Worm (Caenorhabditis elegans) whole organism, L4 larva: ENCODE data around the gene ttn-1.

Experiments
- F26F4.8 ChIP-seq: fragments of 200-800 bp; sonication (Bioruptor generic); conservative IDR thresholded peaks from 2 replicates; pipeline ENCODE4 v1.3.6; 2022; ENCODE audit warnings: missing genetic modification characterization, missing compliant biosample characterization
- F49E8.2 ChIP-seq: sonication (generic microtip); optimal IDR thresholded peaks from 2 replicates; lab custom pipeline; 2016; ENCODE audit warnings: missing compliant biosample characterization, mild to moderate bottlenecking, missing genetic modification characterization, borderline replicate concordance
- T20F7.1 ChIP-seq: fragments of 200-800 bp; sonication (Bioruptor generic); optimal IDR thresholded peaks from 2 replicates; lab custom pipeline; 2018; ENCODE audit warnings: mild to moderate bottlenecking, missing genetic modification characterization, missing compliant biosample characterization
- T26A8.4 ChIP-seq: fragments of 200-800 bp; sonication (Bioruptor generic); IDR thresholded peaks from 2 replicates; pipeline ENCODE4 v1.3.6; 2022; ENCODE audit warnings: missing genetic modification characterization, missing compliant biosample characterization
- Y105C5A.15 ChIP-seq: fragments of 200-800 bp; sonication (Bioruptor generic); IDR thresholded peaks from 2 replicates; pipeline ENCODE4 v1.3.6; 2022; ENCODE audit warnings: missing genetic modification characterization, missing compliant biosample characterization
- Y48G9A.11 ChIP-seq: fragments of 200-800 bp; sonication (Bioruptor generic); IDR thresholded peaks from 2 replicates; pipeline ENCODE4 v1.3.6; 2022; ENCODE audit warnings: missing genetic modification reagents, missing genetic modification characterization, missing compliant biosample characterization
- Y5F2A.4 ChIP-seq: fragments of 200-800 bp; sonication (Bioruptor generic); optimal IDR thresholded peaks from 2 replicates; lab custom pipeline; 2018; ENCODE audit warnings: mild to moderate bottlenecking, missing genetic modification characterization, missing compliant biosample characterization
- Y75B8A.6 ChIP-seq: fragments of 200-800 bp; sonication (Bioruptor generic); IDR thresholded peaks from 2 replicates; pipeline ENCODE4 v1.3.6; 2022; ENCODE audit warnings: missing genetic modification reagents, missing genetic modification characterization, missing compliant biosample characterization
- ZK337.2 ChIP-seq: fragments of 200-800 bp; sonication (Bioruptor generic); IDR thresholded peaks from 2 replicates; pipeline ENCODE4 v1.3.6; 2022; ENCODE audit warnings: missing genetic modification reagents, missing genetic modification characterization, missing compliant biosample characterization
- ama-1 ChIP-seq: fragments of 150-350 bp; optimal IDR thresholded peaks from 2 replicates; lab custom pipeline; 2014; ENCODE audit warnings: inconsistent platforms, mixed read lengths
- arid-1 ChIP-seq: fragments of 200-800 bp; sonication (Bioruptor generic); conservative IDR thresholded peaks from 2 replicates; pipeline ENCODE4 v1.3.6; 2022; ENCODE audit warnings: missing genetic modification reagents, missing genetic modification characterization, missing compliant biosample characterization
- ceh-20 ChIP-seq: fragments of 200-800 bp; sonication (Bioruptor generic); IDR thresholded peaks from 2 replicates; pipeline ENCODE4 v1.3.6; 2022; ENCODE audit warnings: missing genetic modification reagents, missing genetic modification characterization, missing compliant biosample characterization
- ceh-62 ChIP-seq: sonication (generic microtip); optimal IDR thresholded peaks from 2 replicates; lab custom pipeline; 2017; ENCODE audit warnings: missing biosample characterization, missing genetic modification characterization
- cey-2 ChIP-seq: sonication (generic microtip); optimal IDR thresholded peaks from 3 replicates; lab custom pipeline; 2017; ENCODE audit warnings: missing genetic modification characterization, mild to moderate bottlenecking, missing compliant biosample characterization, antibody characterized with exemption, borderline replicate concordance; ENCODE audit not compliant: insufficient read depth
- ctbp-1 ChIP-seq: fragments of 200-800 bp; sonication (Bioruptor generic); IDR thresholded peaks from 2 replicates; pipeline ENCODE4 v1.3.6; 2022; ENCODE audit warnings: missing genetic modification reagents, missing genetic modification characterization, missing compliant biosample characterization
- daf-12 ChIP-seq: fragments of 150-350 bp; optimal IDR thresholded peaks from 2 replicates; lab custom pipeline; 2014; ENCODE audit warnings: missing biosample characterization, missing genetic modification reagents, missing genetic modification characterization
- daf-19 ChIP-seq: fragments of 200-800 bp; sonication (Bioruptor generic); conservative IDR thresholded peaks from 2 replicates; pipeline ENCODE4 v1.3.6; 2022; ENCODE audit warnings: missing genetic modification characterization, missing compliant biosample characterization
- dmd-8 ChIP-seq: fragments of 200-800 bp; sonication (Bioruptor generic); IDR thresholded peaks from 2 replicates; pipeline ENCODE4 v1.3.6; 2022; ENCODE audit warnings: missing genetic modification characterization, missing compliant biosample characterization
- dmd-9 ChIP-seq: fragments of 200-800 bp; sonication (Bioruptor generic); IDR thresholded peaks from 2 replicates; pipeline ENCODE4 v1.3.6; 2022; ENCODE audit warnings: missing genetic modification reagents, missing genetic modification characterization, missing compliant biosample characterization
- dpl-1 ChIP-seq: fragments of 150-350 bp; optimal IDR thresholded peaks from 2 replicates; lab custom pipeline; 2014; ENCODE audit warnings: missing biosample characterization, missing genetic modification reagents, missing genetic modification characterization
- egl-27 ChIP-seq: sonication (generic microtip); optimal IDR thresholded peaks from 3 replicates; lab custom pipeline; 2017; ENCODE audit warnings: missing biosample characterization, missing genetic modification reagents, missing genetic modification characterization
- egl-43 ChIP-seq: fragments of 200-800 bp; sonication (Bioruptor generic); IDR thresholded peaks from 2 replicates; pipeline ENCODE4 v1.3.6; 2022; ENCODE audit warnings: missing genetic modification reagents, missing genetic modification characterization, missing compliant biosample characterization
- jun-1 ChIP-seq: fragments of 150-350 bp; optimal IDR thresholded peaks from 2 replicates; lab custom pipeline; 2014; ENCODE audit warnings: missing biosample characterization, missing genetic modification reagents, missing genetic modification characterization
- lim-7 ChIP-seq: fragments of 200-800 bp; sonication (Bioruptor generic); IDR thresholded peaks from 2 replicates; pipeline ENCODE4 v1.3.6; 2022; ENCODE audit warnings: missing genetic modification characterization, missing compliant biosample characterization
- lin-13 ChIP-seq: fragments of 150-350 bp; optimal IDR thresholded peaks from 2 replicates; lab custom pipeline; 2014; ENCODE audit warnings: missing biosample characterization, missing genetic modification reagents, missing genetic modification characterization
- lin-15B ChIP-seq: fragments of 150-350 bp; sonication (generic microtip); optimal IDR thresholded peaks from 3 replicates; lab custom pipeline; 2014; ENCODE audit warnings: missing biosample characterization, missing genetic modification characterization
- lin-39 ChIP-seq: fragments of 150-350 bp; optimal IDR thresholded peaks from 2 replicates; lab custom pipeline; 2014; ENCODE audit warnings: missing biosample characterization, missing genetic modification reagents, missing genetic modification characterization
- madf-5 ChIP-seq, 2 experiments: fragments of 200-800 bp; sonication (Bioruptor generic); IDR thresholded peaks; 2 replicates each; pipeline ENCODE4 v1.3.6; 2022; ENCODE audit warnings: missing compliant biosample characterization in 2 of 2, missing genetic modification characterization in 2 of 2
- mdl-1 ChIP-seq, 2 experiments: fragments of 150-350 bp in 1 of 2; sonication (generic microtip) in 1 of 2; optimal IDR thresholded peaks; 2 replicates each; lab custom pipeline; 2014 to 2017; ENCODE audit warnings: missing biosample characterization in 2 of 2, missing genetic modification characterization in 2 of 2
- mxl-3 ChIP-seq: fragments of 200-800 bp; sonication (Bioruptor generic); optimal IDR thresholded peaks from 2 replicates; lab custom pipeline; 2018; ENCODE audit warnings: mild to moderate bottlenecking, missing genetic modification characterization, missing compliant biosample characterization
- nhr-10 ChIP-seq: fragments of 150-350 bp; optimal IDR thresholded peaks from 2 replicates; lab custom pipeline; 2014; ENCODE audit warnings: missing biosample characterization, missing genetic modification characterization
- nhr-11 ChIP-seq: fragments of 150-350 bp; optimal IDR thresholded peaks from 2 replicates; lab custom pipeline; 2014; ENCODE audit warnings: missing biosample characterization, missing genetic modification characterization
- nhr-111 ChIP-seq: fragments of 200-800 bp; sonication (Bioruptor generic); optimal IDR thresholded peaks from 2 replicates; lab custom pipeline; 2018; ENCODE audit warnings: mild to moderate bottlenecking, missing genetic modification characterization, missing compliant biosample characterization
- nhr-237 ChIP-seq: sonication (generic microtip); optimal IDR thresholded peaks from 2 replicates; lab custom pipeline; 2017; ENCODE audit warnings: missing biosample characterization, missing genetic modification characterization
- nhr-25 ChIP-seq: sonication (generic microtip); optimal IDR thresholded peaks from 2 replicates; lab custom pipeline; 2017; ENCODE audit warnings: missing genetic modification characterization, mild to moderate bottlenecking, missing compliant biosample characterization, antibody characterized with exemption, moderate library complexity, borderline replicate concordance; ENCODE audit not compliant: insufficient read depth
- nhr-41 ChIP-seq: fragments of 200-800 bp; sonication (Bioruptor generic); IDR thresholded peaks from 2 replicates; pipeline ENCODE4 v1.3.6; 2022; ENCODE audit warnings: missing genetic modification reagents, missing genetic modification characterization, missing compliant biosample characterization
- nhr-42 ChIP-seq: fragments of 200-800 bp; sonication (Bioruptor generic); IDR thresholded peaks from 2 replicates; pipeline ENCODE4 v1.3.6; 2022; ENCODE audit warnings: missing genetic modification characterization, missing compliant biosample characterization
- nhr-48 ChIP-seq: sonication (generic microtip); optimal IDR thresholded peaks from 2 replicates; lab custom pipeline; 2016; ENCODE audit warnings: mild to moderate bottlenecking, missing genetic modification characterization, missing compliant biosample characterization
- nhr-77 ChIP-seq: fragments of 150-350 bp; optimal IDR thresholded peaks from 2 replicates; lab custom pipeline; 2014; ENCODE audit warnings: missing biosample characterization, missing genetic modification characterization
- pha-4 ChIP-seq, 2 experiments: fragments of 150-350 bp in 1 of 2; fragments of 200-800 bp in 1 of 2; sonication (Bioruptor generic) in 1 of 2; IDR thresholded peaks in 1 of 2; optimal IDR thresholded peaks in 1 of 2; 2 replicates each; pipeline versions ENCODE4 v1.3.6 to Lab custom; 2014 to 2022; ENCODE audit warnings: missing genetic modification characterization in 2 of 2, missing genetic modification reagents in 2 of 2, missing biosample characterization in 1 of 2, missing compliant biosample characterization in 1 of 2
- saeg-2 ChIP-seq: fragments of 200-800 bp; sonication (Bioruptor generic); IDR thresholded peaks from 2 replicates; pipeline ENCODE4 v1.3.6; 2022; ENCODE audit warnings: missing genetic modification reagents, missing genetic modification characterization, missing compliant biosample characterization
- sdz-12 ChIP-seq: fragments of 200-800 bp; sonication (Bioruptor generic); optimal IDR thresholded peaks from 2 replicates; lab custom pipeline; 2018; ENCODE audit warnings: mild to moderate bottlenecking, missing genetic modification characterization, missing compliant biosample characterization
- set-16 ChIP-seq: fragments of 200-800 bp; sonication (Bioruptor generic); IDR thresholded peaks from 2 replicates; pipeline ENCODE4 v1.3.6; 2022; ENCODE audit warnings: missing genetic modification reagents, missing genetic modification characterization, missing compliant biosample characterization
- snpc-1.2 ChIP-seq: fragments of 200-800 bp; sonication (Bioruptor generic); IDR thresholded peaks from 2 replicates; pipeline ENCODE4 v1.3.6; 2022; ENCODE audit warnings: missing genetic modification reagents, missing genetic modification characterization, missing compliant biosample characterization
- spr-1 ChIP-seq: sonication (generic microtip); optimal IDR thresholded peaks from 2 replicates; lab custom pipeline; 2016; ENCODE audit warnings: mild to moderate bottlenecking, missing genetic modification characterization, missing compliant biosample characterization
- unc-130 ChIP-seq: sonication (generic microtip); optimal IDR thresholded peaks from 2 replicates; lab custom pipeline; 2016; ENCODE audit warnings: missing genetic modification reagents, missing genetic modification characterization, missing compliant biosample characterization
- unc-62 ChIP-seq, 3 experiments: fragments of 150-350 bp in 1 of 3; sonication (generic microtip); optimal IDR thresholded peaks in 2 of 3; peaks in 1 of 3; 1 replicate in 1 of 3; 2 replicates in 2 of 3; lab custom pipeline; 2014 to 2017; ENCODE audit warnings: missing biosample characterization in 3 of 3, missing genetic modification characterization in 3 of 3, missing genetic modification reagents in 3 of 3, missing genotype in 1 of 3
- zfp-3 ChIP-seq: fragments of 200-800 bp; sonication (Bioruptor generic); conservative IDR thresholded peaks from 2 replicates; pipeline ENCODE4 v1.3.6; 2022; ENCODE audit warnings: missing genetic modification reagents, missing genetic modification characterization, missing compliant biosample characterization
- ztf-11 ChIP-seq: fragments of 150-350 bp; optimal IDR thresholded peaks from 2 replicates; lab custom pipeline; 2014; ENCODE audit warnings: missing biosample characterization, missing genetic modification characterization

The ttn-1 gene

ce11 chrV:6222171-6222733, 19.8 kb upstream of the ttn-1 start:
- TF ChIP-seq nhr-48 (tag; lab: Kevin White, UChicago), result no peak
- no peak; the same call in 1 of the 2 replicates for TF ChIP-seq egl-43
- TF ChIP-seq ZK337.2, result no peak
- peak; percentile 29 for TF ChIP-seq ama-1 (lab: Kevin White, UChicago)
- TF ChIP-seq T20F7.1, result no peak
- no peak for TF ChIP-seq nhr-25 (tag; lab: Kevin White, UChicago)
- TF ChIP-seq nhr-77 (tag; lab: Kevin White, UChicago), result no peak
- TF ChIP-seq daf-19 (GFP tag; lab: Robert Waterston, UW), result no peak
- no peak for TF ChIP-seq dpl-1 (GFP tag; lab: Kevin White, UChicago)
- no peak for TF ChIP-seq Y48G9A.11 (GFP tag; lab: Robert Waterston, UW)
- TF ChIP-seq ceh-20 (GFP tag; lab: Robert Waterston, UW), result no peak
- no peak for TF ChIP-seq F49E8.2 (tag; lab: Kevin White, UChicago)
- no peak for TF ChIP-seq mxl-3 (GFP tag; lab: Kevin White, UChicago)
- TF ChIP-seq nhr-42 (GFP tag; lab: Robert Waterston, UW), result no peak
- TF ChIP-seq Y75B8A.6 (GFP tag; lab: Robert Waterston, UW), result 0 out of 2 replicates have a peak, but pooled peaks have one; percentile 3
- 0 out of 2 replicates have a peak, but pooled peaks have one; percentile 8 for TF ChIP-seq dmd-8 (GFP tag; lab: Robert Waterston, UW)
- no peak for TF ChIP-seq ztf-11 (tag; lab: Kevin White, UChicago)
- no peak for TF ChIP-seq T26A8.4 (GFP tag; lab: Robert Waterston, UW)
- no peak for TF ChIP-seq nhr-237 (tag; lab: Kevin White, UChicago)
- TF ChIP-seq F26F4.8 (GFP tag; lab: Robert Waterston, UW), result no peak
- peak; percentile 10 for TF ChIP-seq nhr-111
- TF ChIP-seq jun-1, result no peak
- no peak for TF ChIP-seq lin-13 (GFP tag; lab: Kevin White, UChicago)
- TF ChIP-seq set-16 (GFP tag; lab: Robert Waterston, UW), result peak; percentile 10; the same call in 1 of the 2 replicates
- TF ChIP-seq ctbp-1, result no peak
- peak in 1 of 2 experiments; percentile 12 for TF ChIP-seq mdl-1 (tag; optimal IDR thresholded peaks at IDR 0.05; lab: Kevin White, UChicago)
- TF ChIP-seq nhr-10 (tag; lab: Kevin White, UChicago), result no peak
- no peak for TF ChIP-seq ceh-62 (tag; lab: Kevin White, UChicago)
- TF ChIP-seq sdz-12 (GFP tag; lab: Kevin White, UChicago), result peak; percentile 37
- no peak for TF ChIP-seq nhr-11
- TF ChIP-seq cey-2, result no peak
- TF ChIP-seq egl-27 (tag; lab: Kevin White, UChicago), result no peak
- TF ChIP-seq dmd-9 (GFP tag; lab: Robert Waterston, UW), result no peak
- no peak for TF ChIP-seq lin-15B
- no peak for TF ChIP-seq lin-39
- TF ChIP-seq arid-1 (GFP tag; lab: Robert Waterston, UW), result no peak
- no peak for TF ChIP-seq spr-1 (tag; lab: Kevin White, UChicago)
- no peak for TF ChIP-seq nhr-41
- no peak for TF ChIP-seq saeg-2
- TF ChIP-seq pha-4 (GFP tag; IDR thresholded peaks at IDR 0.05; lab: Robert Waterston, UW), result no peak
- no peak for TF ChIP-seq pha-4 (tag; optimal IDR thresholded peaks at IDR 0.05; lab: Kevin White, UChicago)
- no peak for TF ChIP-seq unc-130 (GFP tag; lab: Kevin White, UChicago)
- 0 out of 4 replicates have a peak, but pooled peaks of 1 of the 2 experiments have one; percentile 8 for TF ChIP-seq madf-5 (GFP tag; IDR thresholded peaks at IDR 0.05; lab: Robert Waterston, UW)
- no peak for TF ChIP-seq daf-12
- TF ChIP-seq unc-62 (GFP tag; optimal IDR thresholded peaks at IDR 0.05 in 1 of 2; lab: Kevin White, UChicago), result peak in 1 of 2 experiments; percentile 97
- TF ChIP-seq unc-62 (tag; optimal IDR thresholded peaks at IDR 0.05; lab: Kevin White, UChicago), result no peak
- TF ChIP-seq zfp-3, result no peak
- 0 out of 2 replicates have a peak, but pooled peaks have one; percentile 11 for TF ChIP-seq snpc-1.2 (GFP tag; lab: Robert Waterston, UW)
- TF ChIP-seq Y105C5A.15 (GFP tag; lab: Robert Waterston, UW), result no peak
- no peak for TF ChIP-seq lim-7 (GFP tag; lab: Robert Waterston, UW)
- no peak for TF ChIP-seq Y5F2A.4 (GFP tag; lab: Kevin White, UChicago)
